Fruit fly (Drosophila melanogaster): ENCODE measurements around the gene Traf6.

Gene Traf6

dm6 chrX:8114476-8115342 lies 42.5 kb downstream of the Traf6 start (continued):
- peak; percentile 40 for TF ChIP-seq CG10274 (GFP tag; optimal IDR thresholded peaks at IDR 0.05)
- no peak for TF ChIP-seq CG10431 (GFP tag; optimal IDR thresholded peaks at IDR 0.05)
- peak; percentile 13 for TF ChIP-seq nau (GFP tag; optimal IDR thresholded peaks at IDR 0.05)
- TF ChIP-seq CG15479 (GFP tag; optimal IDR thresholded peaks at IDR 0.05) = no peak
- TF ChIP-seq CG9932 (GFP tag; IDR thresholded peaks at IDR 0.05) = peak; percentile 63
- TF ChIP-seq fd96Cb (tag; optimal IDR thresholded peaks at IDR 0.05) = peak; percentile 54
- TF ChIP-seq sisA (GFP tag; IDR thresholded peaks at IDR 0.05) = peak; percentile 39; the same call in 1 of the 2 replicates
- no peak for TF ChIP-seq Spps (tag; optimal IDR thresholded peaks at IDR 0.05)
- TF ChIP-seq CG16779 (GFP tag; IDR thresholded peaks at IDR 0.05) = no peak
- peak; percentile 36 for TF ChIP-seq D19B (GFP tag; optimal IDR thresholded peaks at IDR 0.05)
- no peak for TF ChIP-seq CG13287 (GFP tag; IDR thresholded peaks at IDR 0.05; ENCODE audit: partially characterized antibody)
- no peak for TF ChIP-seq inv (GFP tag; IDR thresholded peaks at IDR 0.05; ENCODE audit: partially characterized antibody)
- TF ChIP-seq Hr39 (optimal IDR thresholded peaks at IDR 0.05) = no peak
- no peak for TF ChIP-seq Awh (GFP tag; IDR thresholded peaks at IDR 0.05)
- TF ChIP-seq btn (GFP tag; optimal IDR thresholded peaks at IDR 0.05) = peak; percentile 9
- peak; percentile 52 for TF ChIP-seq Ada2b (GFP tag; IDR thresholded peaks at IDR 0.05)
- TF ChIP-seq CG18011 (GFP tag; optimal IDR thresholded peaks at IDR 0.05) = peak; percentile 0
- peak; percentile 55 for TF ChIP-seq phol (tag; optimal IDR thresholded peaks at IDR 0.05)
- peak; percentile 75 for TF ChIP-seq CG17361 (GFP tag; IDR thresholded peaks at IDR 0.05)
- TF ChIP-seq CG7928 (GFP tag; optimal IDR thresholded peaks at IDR 0.05) = no peak
- peak; percentile 75 for TF ChIP-seq PHDP (tag; optimal IDR thresholded peaks at IDR 0.05)
- TF ChIP-seq CG34422 (GFP tag; IDR thresholded peaks at IDR 0.05) = no peak; the same call in 2 of the 3 replicates
- peak; percentile 15 for TF ChIP-seq pum (GFP tag; optimal IDR thresholded peaks at IDR 0.05)
- TF ChIP-seq CG1832 (GFP tag; optimal IDR thresholded peaks at IDR 0.05) = no peak
- TF ChIP-seq CG30403 (GFP tag; optimal IDR thresholded peaks at IDR 0.05) = peak; percentile 57
- no peak for TF ChIP-seq YL-1 (GFP tag; optimal IDR thresholded peaks at IDR 0.05)
- peak; percentile 58 for TF ChIP-seq CG9727 (GFP tag; optimal IDR thresholded peaks at IDR 0.05)
- no peak for TF ChIP-seq CG13123 (GFP tag; optimal IDR thresholded peaks at IDR 0.05)
- no peak for TF ChIP-seq CG17912 (GFP tag; optimal IDR thresholded peaks at IDR 0.05)
- peak; percentile 79 for TF ChIP-seq BtbVII (GFP tag; optimal IDR thresholded peaks at IDR 0.05)
- no peak for TF ChIP-seq Six4 (GFP tag; optimal IDR thresholded peaks at IDR 0.05)
- 0 out of 2 replicates have a peak, but pooled peaks have one; percentile 33 for TF ChIP-seq gsb (GFP tag; IDR thresholded peaks at IDR 0.05)
- TF ChIP-seq CG3163 (GFP tag; optimal IDR thresholded peaks at IDR 0.05) = peak; percentile 20
- TF ChIP-seq usp (GFP tag; optimal IDR thresholded peaks at IDR 0.05) = no peak
- TF ChIP-seq CkIIα-i1 (GFP tag; IDR thresholded peaks at IDR 0.05) = no peak
- TF ChIP-seq pan (optimal IDR thresholded peaks at IDR 0.05) = no peak
- TF ChIP-seq pan (GFP tag; optimal IDR thresholded peaks at IDR 0.05 in 1 of 2, IDR thresholded peaks at IDR 0.05 in 1 of 2) = peak in 1 of 2 experiments; percentile 73
- TF ChIP-seq CG10959 (GFP tag; IDR thresholded peaks at IDR 0.05) = no peak
- TF ChIP-seq tgo (GFP tag; IDR thresholded peaks at IDR 0.05) = peak; percentile 42; the same call in 2 of the 3 replicates
- TF ChIP-seq Sox100B (GFP tag; optimal IDR thresholded peaks at IDR 0.05) = peak; percentile 61
- TF ChIP-seq lab (GFP tag; optimal IDR thresholded peaks at IDR 0.05) = peak; percentile 85
- peak; percentile 43 for TF ChIP-seq CG9609 (GFP tag; optimal IDR thresholded peaks at IDR 0.05)
- TF ChIP-seq CG11398 (GFP tag; optimal IDR thresholded peaks at IDR 0.05) = no peak
- TF ChIP-seq CG18619 (GFP tag; optimal IDR thresholded peaks at IDR 0.05) = peak; percentile 52
- TF ChIP-seq sens (GFP tag) = peak; percentile 67
- TF ChIP-seq CG1024 (GFP tag; IDR thresholded peaks at IDR 0.05) = no peak
- peak; percentile 42 for TF ChIP-seq CG10654 (GFP tag; optimal IDR thresholded peaks at IDR 0.05)
- TF ChIP-seq CG12299 (tag; optimal IDR thresholded peaks at IDR 0.05) = peak; percentile 25
- peak; percentile 4 for TF ChIP-seq luna (GFP tag; optimal IDR thresholded peaks at IDR 0.05)
- TF ChIP-seq tap (tag; optimal IDR thresholded peaks at IDR 0.05) = peak; percentile 67

Measured in whole organism, embryonic.